Worm (Caenorhabditis elegans) whole organism, early embryonic: ENCODE results near the gene Y51H7BR.7.

Experiments used
- B0310.2 ChIP-seq: sonication (generic microtip); optimal IDR thresholded peaks from 2 replicates; lab custom pipeline; 2016; ENCODE audit warnings: mild to moderate bottlenecking, missing genetic modification characterization, missing compliant biosample characterization
- F13C5.2 ChIP-seq: sonication (generic microtip); optimal IDR thresholded peaks from 2 replicates; lab custom pipeline; 2017; ENCODE audit warnings: mild to moderate bottlenecking, missing genetic modification characterization, inconsistent platforms, missing compliant biosample characterization
- aly-1 ChIP-seq: sonication (generic microtip); optimal IDR thresholded peaks from 2 replicates; lab custom pipeline; 2016; ENCODE audit warnings: missing genetic modification characterization, missing compliant biosample characterization
- ama-1 ChIP-seq: fragments of 150-350 bp; optimal IDR thresholded peaks from 2 replicates; lab custom pipeline; 2014
- ceh-13 ChIP-seq: fragments of 200-800 bp; sonication (Bioruptor generic); optimal IDR thresholded peaks from 2 replicates; lab custom pipeline; 2018; ENCODE audit warnings: mild to moderate bottlenecking, missing genetic modification characterization, missing compliant biosample characterization
- ceh-36 ChIP-seq: sonication (generic microtip); optimal IDR thresholded peaks from 2 replicates; lab custom pipeline; 2016; ENCODE audit warnings: missing genetic modification characterization, inconsistent platforms, missing compliant biosample characterization
- ets-7 ChIP-seq: sonication (generic microtip); optimal IDR thresholded peaks from 2 replicates; lab custom pipeline; 2016; ENCODE audit warnings: missing genotype, missing genetic modification characterization, missing compliant biosample characterization
- flt-1 ChIP-seq: fragments of 200-800 bp; sonication (Bioruptor generic); IDR thresholded peaks from 2 replicates; pipeline ENCODE4 v1.3.6; 2022; ENCODE audit warnings: missing genetic modification characterization, missing compliant biosample characterization
- hmbx-1 ChIP-seq: sonication (generic microtip); optimal IDR thresholded peaks from 2 replicates; lab custom pipeline; 2016; ENCODE audit warnings: mild to moderate bottlenecking, missing genetic modification characterization, missing compliant biosample characterization
- hmg-4 ChIP-seq: fragments of 200-800 bp; sonication (Bioruptor generic); optimal IDR thresholded peaks from 2 replicates; lab custom pipeline; 2018; ENCODE audit warnings: mild to moderate bottlenecking, missing genetic modification characterization, missing compliant biosample characterization
- hnd-1 ChIP-seq: sonication (generic microtip); optimal IDR thresholded peaks from 2 replicates; lab custom pipeline; 2016; ENCODE audit warnings: missing genetic modification characterization, missing compliant biosample characterization
- pes-1 ChIP-seq: fragments of 200-800 bp; sonication (Bioruptor generic); IDR thresholded peaks from 2 replicates; pipeline ENCODE4 v1.3.6; 2022; ENCODE audit warnings: missing genetic modification reagents, missing genetic modification characterization, missing compliant biosample characterization
- scrt-1 ChIP-seq: fragments of 200-800 bp; sonication (Bioruptor generic); IDR thresholded peaks from 2 replicates; pipeline ENCODE4 v1.3.6; 2022; ENCODE audit warnings: missing genetic modification characterization, missing compliant biosample characterization
- sea-1 ChIP-seq: fragments of 200-800 bp; sonication (Bioruptor generic); conservative IDR thresholded peaks from 2 replicates; pipeline ENCODE4 v1.3.6; 2022; ENCODE audit warnings: missing genetic modification characterization, missing compliant biosample characterization
- tbx-11 ChIP-seq: fragments of 200-800 bp; sonication (Bioruptor generic); IDR thresholded peaks from 2 replicates; pipeline ENCODE4 v1.3.6; 2022; ENCODE audit warnings: missing genetic modification characterization, missing compliant biosample characterization
- tbx-37 ChIP-seq: fragments of 200-800 bp; sonication (Bioruptor generic); conservative IDR thresholded peaks from 2 replicates; pipeline ENCODE4 v1.3.6; 2022; ENCODE audit warnings: missing genetic modification reagents, missing genetic modification characterization, missing compliant biosample characterization
- tra-4 ChIP-seq: sonication (generic microtip); optimal IDR thresholded peaks from 2 replicates; lab custom pipeline; 2017; ENCODE audit warnings: missing genetic modification characterization, missing compliant biosample characterization

Gene Y51H7BR.7

ce11 chrII:1521956-1522355 is 3.4 kb downstream of the Y51H7BR.7 start:
- no peak for TF ChIP-seq ceh-13 (GFP tag; lab: Kevin White, UChicago)
- TF ChIP-seq hmbx-1 (tag; lab: Kevin White, UChicago) = no peak
- TF ChIP-seq tbx-11 (GFP tag; lab: Robert Waterston, UW) = no peak
- no peak for TF ChIP-seq F13C5.2
- TF ChIP-seq hnd-1 (tag; lab: Kevin White, UChicago) = no peak
- no peak for TF ChIP-seq B0310.2 (tag; lab: Kevin White, UChicago)
- no peak for TF ChIP-seq scrt-1 (GFP tag; lab: Robert Waterston, UW)
- no peak for TF ChIP-seq sea-1 (GFP tag; lab: Robert Waterston, UW)
- TF ChIP-seq tbx-37 (GFP tag; lab: Robert Waterston, UW) = no peak
- no peak for TF ChIP-seq tra-4 (tag; lab: Kevin White, UChicago)
- no peak for TF ChIP-seq ets-7 (tag; lab: Kevin White, UChicago)
- TF ChIP-seq flt-1 (GFP tag; lab: Robert Waterston, UW) = no peak
- TF ChIP-seq aly-1 (tag; lab: Kevin White, UChicago) = no peak
- TF ChIP-seq pes-1 = no peak
- no peak for TF ChIP-seq hmg-4 (GFP tag; lab: Kevin White, UChicago)
- no peak for TF ChIP-seq ama-1 (lab: Kevin White, UChicago)
- no peak for TF ChIP-seq ceh-36 (tag; lab: Kevin White, UChicago)

ce11 chrII:1519867-1520266 is 5.5 kb downstream of the Y51H7BR.7 start:
- TF ChIP-seq ceh-13 (GFP tag; lab: Kevin White, UChicago) (no peak), ceh-36 (tag; lab: Kevin White, UChicago) (no peak), flt-1 (GFP tag; lab: Robert Waterston, UW) (0 out of 2 replicates have a peak, but pooled peaks have one; percentile 21), scrt-1 (GFP tag; lab: Robert Waterston, UW) (0 out of 2 replicates have a peak, but pooled peaks have one; percentile 24), pes-1 (0 out of 2 replicates have a peak, but pooled peaks have one; percentile 47), ama-1 (lab: Kevin White, UChicago) (no peak), hmg-4 (GFP tag; lab: Kevin White, UChicago) (no peak)

- TF ChIP-seq pes-1 = no peak
- TF ChIP-seq sea-1 (GFP tag; lab: Robert Waterston, UW) = no peak
- no peak for TF ChIP-seq B0310.2 (tag; lab: Kevin White, UChicago)
- TF ChIP-seq F13C5.2 = no peak
- no peak for TF ChIP-seq tbx-11 (GFP tag; lab: Robert Waterston, UW)
Measured at ce11 chrII:1518914-1519313, 6.5 kb downstream of the Y51H7BR.7 start, which contains the start of gene Y51H7BR.8. Y51H7BR.8 (plus strand) TSS chrII:1519214.

- no peak for TF ChIP-seq tra-4 (tag; lab: Kevin White, UChicago)
- no peak for TF ChIP-seq tbx-37 (GFP tag; lab: Robert Waterston, UW)
- no peak for TF ChIP-seq scrt-1 (GFP tag; lab: Robert Waterston, UW)
- TF ChIP-seq ceh-13 (GFP tag; lab: Kevin White, UChicago) = no peak
- no peak for TF ChIP-seq sea-1 (GFP tag; lab: Robert Waterston, UW)
- no peak for TF ChIP-seq pes-1
- no peak for TF ChIP-seq aly-1 (tag; lab: Kevin White, UChicago)
- TF ChIP-seq F13C5.2 = no peak
- TF ChIP-seq ama-1 (lab: Kevin White, UChicago) = no peak
- TF ChIP-seq hnd-1 (tag; lab: Kevin White, UChicago) = no peak
- no peak for TF ChIP-seq hmbx-1 (tag; lab: Kevin White, UChicago)
- no peak for TF ChIP-seq flt-1 (GFP tag; lab: Robert Waterston, UW)
- no peak for TF ChIP-seq B0310.2 (tag; lab: Kevin White, UChicago)
- TF ChIP-seq ceh-36 (tag; lab: Kevin White, UChicago) = no peak
Measured at ce11 chrII:1517354-1517753, 8.0 kb downstream of the Y51H7BR.7 start, which contains the start of gene math-45. math-45 (minus strand) TSS chrII:1517454.

ce11 chrII:1504266-1504665 is 21.1 kb downstream of the Y51H7BR.7 start, which contains the start of gene fdgt-1:
fdgt-1 (plus strand) TSS chrII:1504566.
- TF ChIP-seq hmg-4 (GFP tag; lab: Kevin White, UChicago) = no peak
- TF ChIP-seq pes-1 = 0 out of 2 replicates have a peak, but pooled peaks have one; percentile 3
- no peak for TF ChIP-seq ama-1 (lab: Kevin White, UChicago)
- TF ChIP-seq hmbx-1 (tag; lab: Kevin White, UChicago) = no peak
- TF ChIP-seq F13C5.2 = no peak
- no peak for TF ChIP-seq aly-1 (tag; lab: Kevin White, UChicago)

- TF ChIP-seq scrt-1 (GFP tag; lab: Robert Waterston, UW) (no peak), flt-1 (GFP tag; lab: Robert Waterston, UW) (no peak), hmg-4 (GFP tag; lab: Kevin White, UChicago) (no peak), tra-4 (tag; lab: Kevin White, UChicago) (no peak), B0310.2 (tag; lab: Kevin White, UChicago) (no peak), F13C5.2 (no peak), ceh-13 (GFP tag; lab: Kevin White, UChicago) (no peak)
Measured at ce11 chrII:1503663-1504062, 21.7 kb downstream of the Y51H7BR.7 start.

- TF ChIP-seq hmg-4 (GFP tag; lab: Kevin White, UChicago) = peak; percentile 49
- 0 out of 2 replicates have a peak, but pooled peaks have one; percentile 21 for TF ChIP-seq sea-1 (GFP tag; lab: Robert Waterston, UW)
- TF ChIP-seq tra-4 (tag; lab: Kevin White, UChicago) = no peak
- TF ChIP-seq ets-7 (tag; lab: Kevin White, UChicago) = no peak
- no peak for TF ChIP-seq aly-1 (tag; lab: Kevin White, UChicago)
- TF ChIP-seq pes-1 = no peak
- no peak for TF ChIP-seq ceh-13 (GFP tag; lab: Kevin White, UChicago)
- no peak for TF ChIP-seq tbx-37 (GFP tag; lab: Robert Waterston, UW)
- TF ChIP-seq hmbx-1 (tag; lab: Kevin White, UChicago) = no peak
Measured at ce11 chrII:1501614-1502355, 23.6 kb downstream of the Y51H7BR.7 start.
